Worm (Caenorhabditis elegans) whole organism, L4 larva: ENCODE data around the gene ZC239.22.
"Not testable (repeated sequence)": the region's sequence is repeated elsewhere in the genome, so short reads cannot be mapped to it uniquely, and the experiment has no call there.

Source experiments
- daf-16 ChIP-seq, 3 experiments: sonication (generic microtip); optimal IDR thresholded peaks; 2 replicates each; lab custom pipeline; 2016 to 2017; ENCODE audit warnings: missing genetic modification characterization in 3 of 3, missing genetic modification reagents in 3 of 3, mild to moderate bottlenecking in 2 of 3, missing compliant biosample characterization in 2 of 3, missing biosample characterization in 1 of 3, moderate library complexity in 1 of 3
- dmd-6 ChIP-seq: fragments of 200-800 bp; sonication (Bioruptor generic); IDR thresholded peaks from 2 replicates; pipeline ENCODE4 v1.3.6; 2022; ENCODE audit warnings: missing genetic modification reagents, missing genetic modification characterization, missing compliant biosample characterization
- nhr-77 ChIP-seq: fragments of 150-350 bp; optimal IDR thresholded peaks from 2 replicates; lab custom pipeline; 2014; ENCODE audit warnings: missing biosample characterization, missing genetic modification characterization

- TF ChIP-seq nhr-77 (tag; lab: Kevin White, UChicago); dmd-6 (GFP tag; lab: Robert Waterston, UW); daf-16 (GFP tag; optimal IDR thresholded peaks at IDR 0.05; lab: Kevin White, UChicago); daf-16 (tag; optimal IDR thresholded peaks at IDR 0.05; lab: Kevin White, UChicago): not testable (repeated sequence)
Observed at ce11 chrII:3191544-3191943, 29.1 kb downstream of the ZC239.22 start, which contains the start of gene Y27F2A.9.
